Worm (Caenorhabditis elegans) whole organism, L4/young adult: ENCODE data around the gene mob-3.

Experiments
- W03F9.2 ChIP-seq: fragments of 150-350 bp; optimal IDR thresholded peaks from 2 replicates; lab custom pipeline; 2014; ENCODE audit warnings: missing biosample characterization, missing genetic modification characterization
- dao-5 ChIP-seq: sonication (generic microtip); optimal IDR thresholded peaks from 2 replicates; lab custom pipeline; 2016; ENCODE audit warnings: missing genotype, missing genetic modification characterization, moderate library complexity, missing compliant biosample characterization
- him-1 ChIP-seq: sonication (generic microtip); optimal IDR thresholded peaks from 2 replicates; lab custom pipeline; 2016; ENCODE audit warnings: missing genotype, missing genetic modification reagents, missing genetic modification characterization, missing compliant biosample characterization

ce11 chrIV:7393700-7394099 lies 5.0 kb upstream of the mob-3 start, which contains the start of gene pitr-1:
- no peak for TF ChIP-seq him-1 (tag; lab: Kevin White, UChicago)
- no peak for TF ChIP-seq dao-5 (tag; lab: Kevin White, UChicago)
- no peak for TF ChIP-seq W03F9.2 (tag; lab: Kevin White, UChicago)
